Worm (Caenorhabditis elegans): ENCODE measurements around the gene fax-1.

DNA sequence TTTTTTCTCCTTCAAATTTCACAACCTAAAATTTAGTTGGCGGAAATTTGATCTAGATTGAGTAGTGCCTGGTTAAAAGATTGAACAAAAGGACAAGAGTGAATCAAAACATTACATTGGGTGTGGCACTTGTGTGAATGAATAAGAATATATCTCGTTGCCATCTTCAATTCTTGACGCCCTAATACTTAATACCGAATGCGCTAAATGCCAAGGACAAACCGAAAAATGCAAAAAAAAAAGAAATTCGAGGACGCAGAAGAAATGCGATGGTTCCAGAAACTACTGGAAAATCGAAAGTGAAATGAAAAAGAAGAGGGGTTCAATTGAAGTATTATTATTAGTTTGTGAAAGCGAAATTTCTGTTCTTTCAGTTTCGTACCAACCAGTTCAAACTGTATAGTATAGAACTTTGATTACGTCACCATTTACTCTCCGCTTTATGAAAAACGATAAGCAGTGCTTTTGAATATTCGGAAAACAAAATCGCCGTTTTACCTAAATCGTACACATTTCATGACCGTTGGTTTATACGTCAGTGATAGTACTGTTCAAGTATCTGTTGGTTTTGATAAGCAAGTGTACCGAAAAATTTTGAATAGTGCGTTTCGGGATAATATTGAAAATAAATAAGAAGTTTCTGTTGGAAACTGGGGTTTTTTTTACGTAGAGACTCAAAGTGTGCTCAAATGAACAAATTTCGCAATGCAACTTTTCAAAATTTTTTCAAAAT, 43.9 kb downstream of the fax-1 start:
- TF ChIP-seq alr-1 (tag; optimal IDR thresholded peaks at IDR 0.05; ENCODE audit: borderline replicate concordance): no peak
- no peak for TF ChIP-seq mef-2 (tag; optimal IDR thresholded peaks at IDR 0.05)
- TF ChIP-seq ama-1 (optimal IDR thresholded peaks at IDR 0.05): no peak
